Worm (Caenorhabditis elegans) whole organism, mixed stage, embryonic: ENCODE measurements around the gene F19G12.3.
A peak's percentile ranks its signal among the peaks of the same experiment; 100 is the strongest.

Experiments
- ceh-83 ChIP-seq: fragments of 200-800 bp; sonication (Bioruptor generic); optimal IDR thresholded peaks from 2 replicates; lab custom pipeline; 2018; ENCODE audit warnings: mild to moderate bottlenecking, missing genetic modification characterization, missing compliant biosample characterization
- lin-13 ChIP-seq: fragments of 150-350 bp; optimal IDR thresholded peaks from 2 replicates; lab custom pipeline; 2014; ENCODE audit warnings: missing biosample characterization, missing genetic modification characterization
- snpc-4 ChIP-seq: fragments of 150-350 bp; optimal IDR thresholded peaks from 2 replicates; lab custom pipeline; 2014; ENCODE audit warnings: missing biosample characterization, missing genetic modification characterization
- unc-39 ChIP-seq: fragments of 150-350 bp; optimal IDR thresholded peaks from 2 replicates; lab custom pipeline; 2014; ENCODE audit warnings: missing biosample characterization, missing genetic modification characterization
- ztf-11 ChIP-seq: fragments of 150-350 bp; optimal IDR thresholded peaks from 2 replicates; lab custom pipeline; 2014; ENCODE audit warnings: missing biosample characterization, missing genetic modification characterization

ce11 chrX:1454385-1454784 is 29.8 kb downstream of the F19G12.3 start:
- no peak for TF ChIP-seq unc-39
- TF ChIP-seq lin-13 (tag; lab: Kevin White, UChicago), result no peak
- TF ChIP-seq snpc-4, result no peak
- no peak for TF ChIP-seq ceh-83 (GFP tag; lab: Kevin White, UChicago)
- peak; percentile 24 for TF ChIP-seq ztf-11 (tag; lab: Kevin White, UChicago)
